Fruit fly (Drosophila melanogaster) whole organism, prepupa: ENCODE data around the gene CG15027.

Experiments used
- Blimp-1 ChIP-seq: fragments of 200-800 bp; sonication (Bioruptor generic); optimal IDR thresholded peaks from 3 replicates; lab custom pipeline; 2017; ENCODE audit warnings: missing biosample characterization, missing genetic modification characterization, mild to moderate bottlenecking, moderate library complexity, missing genetic modification reagents
- CG10669 ChIP-seq: fragments of 200-800 bp; sonication (Bioruptor generic); optimal IDR thresholded peaks from 3 replicates; lab custom pipeline; 2018; ENCODE audit warnings: missing biosample characterization, mild to moderate bottlenecking, missing genetic modification characterization, moderate library complexity
- CG11902 ChIP-seq: fragments of 200-800 bp; sonication (Bioruptor generic); optimal IDR thresholded peaks from 3 replicates; lab custom pipeline; 2016; ENCODE audit warnings: missing biosample characterization, missing genetic modification characterization
- CG16779 ChIP-seq: fragments of 200-800 bp; sonication (Bioruptor generic); optimal IDR thresholded peaks from 3 replicates; lab custom pipeline; 2017; ENCODE audit warnings: missing biosample characterization, mild to moderate bottlenecking, missing genetic modification characterization
- CG3032 ChIP-seq: fragments of 200-800 bp; optimal IDR thresholded peaks from 2 replicates; lab custom pipeline; 2019; ENCODE audit warnings: missing biosample characterization, mild to moderate bottlenecking, missing genetic modification characterization, moderate library complexity
- CG31627 ChIP-seq: fragments of 200-800 bp; sonication (Bioruptor generic); optimal IDR thresholded peaks from 3 replicates; lab custom pipeline; 2016; ENCODE audit warnings: missing biosample characterization, missing genetic modification characterization
- CG32006 ChIP-seq: fragments of 200-800 bp; sonication (Bioruptor generic); optimal IDR thresholded peaks from 3 replicates; lab custom pipeline; 2017; ENCODE audit warnings: missing biosample characterization, mild to moderate bottlenecking, missing genetic modification characterization
- CG34406 ChIP-seq: fragments of 200-800 bp; sonication (Bioruptor generic); optimal IDR thresholded peaks from 3 replicates; lab custom pipeline; 2016; ENCODE audit warnings: missing biosample characterization, missing genetic modification characterization
- CG6163 ChIP-seq: fragments of 200-800 bp; sonication (Bioruptor generic); IDR thresholded peaks from 3 replicates; pipeline ENCODE4 v1.3.6; 2022; ENCODE audit warnings: missing biosample characterization, missing genetic modification characterization
- CG6854 ChIP-seq: fragments of 200-800 bp; sonication (Bioruptor generic); optimal IDR thresholded peaks from 2 replicates; lab custom pipeline; 2017; ENCODE audit warnings: missing biosample characterization, mild to moderate bottlenecking, missing genetic modification characterization
- CG7368 ChIP-seq: fragments of 200-800 bp; sonication (Bioruptor generic); optimal IDR thresholded peaks from 3 replicates; lab custom pipeline; 2016; ENCODE audit warnings: missing biosample characterization, missing genetic modification characterization
- CG8632 ChIP-seq: fragments of 200-800 bp; sonication (Bioruptor generic); optimal IDR thresholded peaks from 3 replicates; lab custom pipeline; 2016; ENCODE audit warnings: missing biosample characterization, missing genetic modification characterization
- CG9139 ChIP-seq: fragments of 200-800 bp; sonication (Bioruptor generic); optimal IDR thresholded peaks from 3 replicates; lab custom pipeline; 2017; ENCODE audit warnings: missing biosample characterization, mild to moderate bottlenecking, missing genetic modification characterization
- Eip75B ChIP-seq: fragments of 200-800 bp; sonication (Bioruptor generic); optimal IDR thresholded peaks from 3 replicates; lab custom pipeline; 2016; ENCODE audit warnings: missing biosample characterization, missing genetic modification characterization
- Eip78C ChIP-seq: fragments of 200-800 bp; sonication (Bioruptor generic); peaks from one replicate; lab custom pipeline; 2016; ENCODE audit warnings: missing biosample characterization, missing genetic modification characterization
- Eip93F ChIP-seq: fragments of 200-800 bp; sonication (Bioruptor generic); optimal IDR thresholded peaks from 2 replicates; lab custom pipeline; 2016; ENCODE audit warnings: missing biosample characterization, mild to moderate bottlenecking, missing genetic modification characterization
- Ets21C ChIP-seq: fragments of 200-800 bp; sonication (Bioruptor generic); optimal IDR thresholded peaks from 3 replicates; lab custom pipeline; 2016; ENCODE audit warnings: missing biosample characterization, missing genetic modification characterization
- Hr39 ChIP-seq: fragments of 200-800 bp; sonication (Bioruptor generic); optimal IDR thresholded peaks from 2 replicates; lab custom pipeline; 2016; ENCODE audit warnings: missing biosample characterization, missing genetic modification characterization
- Lpt ChIP-seq: fragments of 200-800 bp; sonication (Bioruptor generic); optimal IDR thresholded peaks from 3 replicates; lab custom pipeline; 2016; ENCODE audit warnings: missing biosample characterization, missing genetic modification characterization
- Met ChIP-seq: fragments of 200-800 bp; sonication (Bioruptor generic); optimal IDR thresholded peaks from 3 replicates; lab custom pipeline; 2016; ENCODE audit warnings: missing biosample characterization, missing genetic modification characterization
- OdsH ChIP-seq: fragments of 200-800 bp; sonication (Bioruptor generic); optimal IDR thresholded peaks from 3 replicates; lab custom pipeline; 2016; ENCODE audit warnings: missing biosample characterization, missing genetic modification characterization
- Smox ChIP-seq: fragments of 200-800 bp; sonication (Bioruptor generic); optimal IDR thresholded peaks from 3 replicates; lab custom pipeline; 2016; ENCODE audit warnings: missing biosample characterization, missing genetic modification characterization
- Sox14 ChIP-seq: fragments of 200-800 bp; sonication (Bioruptor generic); optimal IDR thresholded peaks from 3 replicates; lab custom pipeline; 2016; ENCODE audit warnings: missing biosample characterization, missing genetic modification characterization
- Sox15 ChIP-seq: fragments of 200-800 bp; sonication (Bioruptor generic); optimal IDR thresholded peaks from 3 replicates; lab custom pipeline; 2016; ENCODE audit warnings: missing biosample characterization, missing genetic modification characterization
- achi ChIP-seq: fragments of 200-800 bp; sonication (Bioruptor generic); optimal IDR thresholded peaks from 3 replicates; lab custom pipeline; 2016; ENCODE audit warnings: missing biosample characterization, missing genetic modification characterization
- acj6 ChIP-seq: fragments of 200-800 bp; sonication (Bioruptor generic); optimal IDR thresholded peaks from 3 replicates; lab custom pipeline; 2016; ENCODE audit warnings: missing biosample characterization, missing genetic modification characterization
- cyc ChIP-seq: fragments of 200-800 bp; sonication (Bioruptor generic); optimal IDR thresholded peaks from 3 replicates; lab custom pipeline; 2016; ENCODE audit warnings: missing biosample characterization, missing genetic modification characterization
- dsx ChIP-seq: fragments of 200-800 bp; optimal IDR thresholded peaks from 3 replicates; lab custom pipeline; 2019; ENCODE audit warnings: missing biosample characterization, mild to moderate bottlenecking, missing genetic modification characterization, moderate library complexity; ENCODE audit not compliant: poor library complexity, severe bottlenecking
- esn ChIP-seq: fragments of 200-800 bp; sonication (Bioruptor generic); optimal IDR thresholded peaks from 2 replicates; lab custom pipeline; 2016; ENCODE audit warnings: missing biosample characterization, mild to moderate bottlenecking, missing genetic modification characterization, moderate library complexity
- fd59A ChIP-seq: fragments of 200-800 bp; sonication (Bioruptor generic); optimal IDR thresholded peaks from 2 replicates; lab custom pipeline; 2017; ENCODE audit warnings: missing biosample characterization, mild to moderate bottlenecking, missing genetic modification characterization, missing genetic modification reagents
- fd85E ChIP-seq: fragments of 200-800 bp; sonication (Bioruptor generic); optimal IDR thresholded peaks from 3 replicates; lab custom pipeline; 2016; ENCODE audit warnings: missing biosample characterization, missing genetic modification characterization
- lz ChIP-seq: fragments of 200-800 bp; sonication (Bioruptor generic); optimal IDR thresholded peaks from 3 replicates; lab custom pipeline; 2016; ENCODE audit warnings: missing biosample characterization, missing genetic modification characterization
- pdm3 ChIP-seq: fragments of 200-800 bp; sonication (Bioruptor generic); optimal IDR thresholded peaks from 3 replicates; lab custom pipeline; 2016; ENCODE audit warnings: missing biosample characterization, missing genetic modification characterization
- ss ChIP-seq, 2 experiments: fragments of 200-800 bp; sonication (Bioruptor generic); optimal IDR thresholded peaks; 2 replicates in 1 of 2; 3 replicates in 1 of 2; lab custom pipeline; 2017 to 2018; ENCODE audit warnings: mild to moderate bottlenecking in 2 of 2, missing biosample characterization in 2 of 2, missing genetic modification characterization in 2 of 2, moderate library complexity in 1 of 2
- svp ChIP-seq: fragments of 200-800 bp; sonication (Bioruptor generic); peaks from one replicate; lab custom pipeline; 2016; ENCODE audit warnings: missing biosample characterization, missing genetic modification characterization
- topi ChIP-seq: fragments of 200-800 bp; sonication (Bioruptor generic); optimal IDR thresholded peaks from 3 replicates; lab custom pipeline; 2016; ENCODE audit warnings: missing biosample characterization, missing genetic modification characterization
- vri ChIP-seq: fragments of 200-800 bp; sonication (Bioruptor generic); optimal IDR thresholded peaks from 3 replicates; lab custom pipeline; 2016; ENCODE audit warnings: missing biosample characterization, mild to moderate bottlenecking, missing genetic modification characterization

The CG15027 gene

dm6 chrX:15069417-15069896, 16.2 kb downstream of the CG15027 start (continued):
- TF ChIP-seq CG3032 (peak; percentile 85), CG31627 (GFP tag; lab: Kevin White, UChicago) (no peak), Sox14 (GFP tag; lab: Kevin White, UChicago) (peak; percentile 85), Blimp-1 (peak; percentile 75), fd59A (peak; percentile 91), CG10669 (peak; percentile 98), CG16779 (peak; percentile 95), Smox (GFP tag; lab: Kevin White, UChicago) (peak; percentile 36), Sox15 (GFP tag; lab: Kevin White, UChicago) (no peak), topi (GFP tag; lab: Kevin White, UChicago) (peak; percentile 82), CG6854 (peak; percentile 97), CG9139 (GFP tag; lab: Kevin White, UChicago) (peak; percentile 100), Ets21C (GFP tag; lab: Kevin White, UChicago) (no peak), pdm3 (GFP tag; lab: Kevin White, UChicago) (peak; percentile 86), fd85E (GFP tag; lab: Kevin White, UChicago) (peak; percentile 81), CG11902 (no peak), Eip75B (GFP tag; lab: Kevin White, UChicago) (peak; percentile 87), lz (GFP tag; lab: Kevin White, UChicago) (peak; percentile 28), vri (GFP tag; lab: Kevin White, UChicago) (peak; percentile 57), CG32006 (peak; percentile 85)
- TF ChIP-seq, all 60 proteins: peak for 53

dm6 chrX:15068537-15068936, 17.1 kb downstream of the CG15027 start:
- no peak for TF ChIP-seq dsx
- no peak for TF ChIP-seq CG7368
- TF ChIP-seq CG16779 = no peak
- TF ChIP-seq svp (GFP tag; lab: Kevin White, UChicago) = peak; percentile 96
- TF ChIP-seq CG32006 = no peak
- peak; percentile 0 for TF ChIP-seq Eip78C
- TF ChIP-seq ss (GFP tag; optimal IDR thresholded peaks at IDR 0.05; lab: Kevin White, UChicago) = peak; percentile 21 to 50

dm6 chrX:15066374-15067057, 19.1 kb downstream of the CG15027 start, which contains the start of the genes opm and dob:
opm (minus strand) TSS chrX:15066432.
dob (plus strand) TSS chrX:15067007.
- no peak for TF ChIP-seq Lpt (GFP tag; lab: Kevin White, UChicago)
- TF ChIP-seq CG34406 (GFP tag; lab: Kevin White, UChicago) = no peak
- TF ChIP-seq achi (GFP tag; lab: Kevin White, UChicago) = peak; percentile 30
- TF ChIP-seq CG8632 (GFP tag; lab: Kevin White, UChicago) = no peak
- TF ChIP-seq acj6 (GFP tag; lab: Kevin White, UChicago) = no peak
- peak; percentile 46 for TF ChIP-seq Sox14 (GFP tag; lab: Kevin White, UChicago)
- peak; percentile 16 for TF ChIP-seq topi (GFP tag; lab: Kevin White, UChicago)
- no peak for TF ChIP-seq Eip93F
- no peak for TF ChIP-seq CG6163
- TF ChIP-seq Hr39 = peak; percentile 14
- TF ChIP-seq Smox (GFP tag; lab: Kevin White, UChicago) = peak; percentile 16
- TF ChIP-seq Blimp-1 = peak; percentile 43
- peak; percentile 21 for TF ChIP-seq lz (GFP tag; lab: Kevin White, UChicago)
- TF ChIP-seq CG9139 (GFP tag; lab: Kevin White, UChicago) = no peak
- peak; percentile 14 for TF ChIP-seq CG31627 (GFP tag; lab: Kevin White, UChicago)
- TF ChIP-seq cyc (GFP tag; lab: Kevin White, UChicago) = peak; percentile 19
- peak; percentile 65 for TF ChIP-seq svp (GFP tag; lab: Kevin White, UChicago)
- no peak for TF ChIP-seq OdsH (GFP tag; lab: Kevin White, UChicago)
- TF ChIP-seq Eip75B (GFP tag; lab: Kevin White, UChicago) = peak; percentile 16
- peak; percentile 36 for TF ChIP-seq esn (GFP tag; lab: Kevin White, UChicago)
- peak; percentile 30 for TF ChIP-seq Met (GFP tag; lab: Kevin White, UChicago)
